Worm (Caenorhabditis elegans) whole organism, midembryonic: Measurements from ENCODE around the gene let-721.

Source experiments
- flt-1 ChIP-seq: fragments of 200-800 bp; sonication (Bioruptor generic); IDR thresholded peaks from 2 replicates; pipeline ENCODE4 v1.3.6; 2022; ENCODE audit warnings: missing genetic modification characterization, missing compliant biosample characterization
- med-1 ChIP-seq: sonication (generic microtip); optimal IDR thresholded peaks from 2 replicates; lab custom pipeline; 2017; ENCODE audit warnings: missing genetic modification characterization, mild to moderate bottlenecking, missing compliant biosample characterization, antibody characterized with exemption, missing genetic modification reagents; ENCODE audit not compliant: insufficient read depth
- ref-1 ChIP-seq: fragments of 200-800 bp; sonication (Bioruptor generic); conservative IDR thresholded peaks from 2 replicates; pipeline ENCODE4 v1.3.6; 2022; ENCODE audit warnings: missing genetic modification reagents, missing genetic modification characterization, missing compliant biosample characterization
- tab-1 ChIP-seq: fragments of 200-800 bp; sonication (Bioruptor generic); IDR thresholded peaks from 2 replicates; pipeline ENCODE4 v1.3.6; 2022; ENCODE audit warnings: missing genetic modification characterization, missing compliant biosample characterization
- ztf-23 ChIP-seq: fragments of 200-800 bp; sonication (Bioruptor generic); IDR thresholded peaks from 2 replicates; pipeline ENCODE4 v1.3.6; 2022; ENCODE audit warnings: missing genetic modification reagents, missing genetic modification characterization, missing compliant biosample characterization
- ztf-29 ChIP-seq: fragments of 200-800 bp; sonication (Bioruptor generic); IDR thresholded peaks from 2 replicates; pipeline ENCODE4 v1.3.6; 2022; ENCODE audit warnings: missing genetic modification reagents, missing genetic modification characterization, missing compliant biosample characterization

DNA sequence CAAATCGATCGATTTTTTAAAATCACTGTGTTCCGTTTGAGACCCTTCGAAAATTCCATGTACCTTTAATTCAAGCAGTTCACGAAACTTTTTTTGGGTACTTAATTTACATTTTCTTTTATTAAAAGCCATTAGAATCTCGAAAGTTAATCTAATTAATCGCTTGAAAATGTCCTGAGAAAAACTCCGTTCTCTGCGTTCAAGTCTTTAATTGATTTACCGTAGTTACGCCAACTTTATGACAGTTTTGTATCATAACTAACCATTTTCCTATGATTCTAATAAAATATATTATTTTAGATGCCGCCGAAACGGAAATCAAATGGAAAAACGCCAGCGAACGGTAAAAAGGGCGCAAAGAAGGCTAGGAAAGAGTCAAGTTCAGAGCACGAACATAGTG, 7.5 kb upstream of the let-721 start, which contains the start of gene jhdm-1:
- no peak for TF ChIP-seq med-1
- TF ChIP-seq ztf-23 (GFP tag; lab: Robert Waterston, UW) = no peak
- no peak for TF ChIP-seq flt-1 (GFP tag; lab: Robert Waterston, UW)
- no peak for TF ChIP-seq ztf-29
- no peak for TF ChIP-seq tab-1 (GFP tag; lab: Robert Waterston, UW)
- TF ChIP-seq ref-1 (GFP tag; lab: Robert Waterston, UW) = no peak
